Worm (Caenorhabditis elegans): Measurements from ENCODE around the gene atp-2.

atp-2 gene

DNA sequence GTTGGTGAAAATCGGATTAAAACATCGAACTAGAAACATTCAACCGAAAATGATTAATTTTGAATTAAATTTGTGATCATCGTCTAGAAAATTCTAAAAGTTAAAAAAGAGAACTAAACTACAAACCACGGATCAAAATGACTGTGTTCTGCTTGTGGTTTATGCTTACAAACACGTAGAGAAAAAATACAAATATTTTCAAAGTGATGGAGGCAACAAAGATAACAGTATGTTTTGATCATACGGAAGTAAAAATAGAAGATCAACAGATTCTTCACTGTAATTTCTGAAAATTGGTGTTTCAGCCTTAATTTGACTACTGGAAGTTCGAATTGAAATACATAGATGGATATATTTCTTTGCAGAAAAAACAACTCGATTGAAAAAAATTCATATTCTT, 24.9 kb upstream of the atp-2 start:
- TF ChIP-seq lin-39 (tag; optimal IDR thresholded peaks at IDR 0.05), result no peak
- no peak for TF ChIP-seq nhr-77 (tag; optimal IDR thresholded peaks at IDR 0.05)
- TF ChIP-seq lin-15B (tag; optimal IDR thresholded peaks at IDR 0.05), result no peak
- TF ChIP-seq hmg-11 (tag; optimal IDR thresholded peaks at IDR 0.05), result no peak
- TF ChIP-seq eor-1 (tag; optimal IDR thresholded peaks at IDR 0.05), result no peak
- TF ChIP-seq snpc-4 (tag; optimal IDR thresholded peaks at IDR 0.05), result no peak
- no peak for TF ChIP-seq mml-1 (tag; optimal IDR thresholded peaks at IDR 0.05)
- no peak for TF ChIP-seq tbx-2 (tag; optimal IDR thresholded peaks at IDR 0.05)
- no peak for TF ChIP-seq egl-27 (tag; optimal IDR thresholded peaks at IDR 0.05)
- no peak for TF ChIP-seq nhr-237 (tag; optimal IDR thresholded peaks at IDR 0.05)
- TF ChIP-seq sea-2 (GFP tag; optimal IDR thresholded peaks at IDR 0.05), result no peak
- TF ChIP-seq pha-4 (tag; optimal IDR thresholded peaks at IDR 0.05), result no peak
- TF ChIP-seq ZK546.5 (tag; optimal IDR thresholded peaks at IDR 0.05), result no peak
- TF ChIP-seq R02D3.7 (tag; optimal IDR thresholded peaks at IDR 0.05), result no peak
- TF ChIP-seq nhr-28 (tag; optimal IDR thresholded peaks at IDR 0.05), result no peak
- no peak for TF ChIP-seq pqm-1 (tag; optimal IDR thresholded peaks at IDR 0.05)

DNA sequence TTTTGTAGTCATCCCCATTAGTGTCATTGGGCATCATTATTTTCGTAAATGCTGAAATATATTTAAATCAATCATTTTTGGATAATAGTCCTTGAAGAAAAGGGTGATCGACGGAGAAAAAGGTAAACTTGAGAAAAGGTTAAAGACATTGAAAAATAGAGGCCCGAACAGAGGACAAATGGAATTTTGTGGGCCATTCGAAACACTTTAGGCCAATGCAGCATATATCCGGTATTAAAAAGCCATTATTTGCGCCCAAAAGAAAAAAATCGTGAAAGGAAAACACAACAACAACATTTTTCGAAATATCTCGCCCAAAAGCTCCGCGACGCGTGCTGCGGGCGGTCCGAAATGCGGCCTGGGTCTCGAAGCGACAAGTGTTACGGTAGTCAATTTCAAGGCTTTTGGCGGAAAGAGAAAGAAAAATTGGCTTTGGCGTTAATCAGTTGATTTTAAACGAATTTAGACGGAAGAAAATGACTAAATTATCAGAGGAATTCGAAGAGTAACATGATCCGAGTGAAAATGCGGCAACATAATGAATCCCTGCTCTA, 21.3 kb upstream of the atp-2 start, which contains the start of gene morc-1:
Gene morc-1 (minus strand): TSS at position 51 of the 554 bp plus-strand sequence.
- no peak for TF ChIP-seq nfya-1 (tag; optimal IDR thresholded peaks at IDR 0.05; ENCODE audit: insufficient read depth)
- no peak for TF ChIP-seq nhr-25 (tag; optimal IDR thresholded peaks at IDR 0.05)
- TF ChIP-seq mml-1 (tag; optimal IDR thresholded peaks at IDR 0.05), result no peak
- no peak for TF ChIP-seq ztf-4 (tag; optimal IDR thresholded peaks at IDR 0.05)
- no peak for TF ChIP-seq fkh-10 (GFP tag; optimal IDR thresholded peaks at IDR 0.05)
- TF ChIP-seq elt-1 (tag; optimal IDR thresholded peaks at IDR 0.05), result no peak
- TF ChIP-seq nhr-11 (tag; optimal IDR thresholded peaks at IDR 0.05), result no peak
- no peak for TF ChIP-seq ceh-16 (tag; optimal IDR thresholded peaks at IDR 0.05)
- TF ChIP-seq nhr-237 (tag; optimal IDR thresholded peaks at IDR 0.05), result no peak
- TF ChIP-seq unc-62 (GFP tag; optimal IDR thresholded peaks at IDR 0.05), result no peak
- no peak for TF ChIP-seq eor-1 (tag; optimal IDR thresholded peaks at IDR 0.05)
- no peak for TF ChIP-seq skn-1 (tag; optimal IDR thresholded peaks at IDR 0.05)
- no peak for TF ChIP-seq nhr-12 (tag; optimal IDR thresholded peaks at IDR 0.05)
- no peak for TF ChIP-seq sea-2 (GFP tag; optimal IDR thresholded peaks at IDR 0.05)

- TF ChIP-seq nhr-77 (tag; optimal IDR thresholded peaks at IDR 0.05) (no peak), nfya-1 (tag; optimal IDR thresholded peaks at IDR 0.05; ENCODE audit: insufficient read depth) (peak; percentile 29)
Measured at ce11 chrIII:5208992-5209391, 19.2 kb upstream of the atp-2 start, which contains the start of gene syx-16. Gene syx-16, minus strand, starts transcription at chrIII:5209109.

DNA sequence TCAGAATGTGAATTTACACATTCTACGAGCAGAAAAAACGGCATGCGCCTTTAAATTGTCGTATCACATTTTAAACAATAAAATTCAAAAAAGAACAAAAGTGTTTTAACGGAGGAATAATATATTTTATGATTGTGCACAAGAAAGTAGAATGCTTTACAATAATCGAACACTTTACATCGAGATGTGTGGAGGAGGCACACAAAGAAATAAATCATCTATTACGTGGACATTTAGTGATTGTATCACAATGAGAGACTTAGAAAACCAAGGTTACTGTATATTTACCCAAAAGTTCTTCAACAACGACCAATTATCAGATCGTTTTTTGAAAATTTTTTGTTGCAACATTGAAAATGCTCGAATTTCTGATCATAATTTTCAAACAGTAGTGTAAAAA, 17.9 kb upstream of the atp-2 start:
- peak; percentile 15 for TF ChIP-seq pha-4 (tag; optimal IDR thresholded peaks at IDR 0.05)
- no peak for TF ChIP-seq daf-12 (tag; optimal IDR thresholded peaks at IDR 0.05)

- TF ChIP-seq jun-1 (tag; optimal IDR thresholded peaks at IDR 0.05) (peak; percentile 1), elt-2 (tag; optimal IDR thresholded peaks at IDR 0.05) (peak; percentile 63), ztf-4 (tag; optimal IDR thresholded peaks at IDR 0.05) (peak; percentile 3), pha-4 (tag; optimal IDR thresholded peaks at IDR 0.05) (peak; percentile 40), hmg-11 (tag; optimal IDR thresholded peaks at IDR 0.05) (peak; percentile 80), nfya-1 (tag; optimal IDR thresholded peaks at IDR 0.05; ENCODE audit: insufficient read depth) (peak; percentile 63), ceh-28 (tag; optimal IDR thresholded peaks at IDR 0.05) (peak; percentile 27), nhr-43 (tag; optimal IDR thresholded peaks at IDR 0.05; ENCODE audit: poor library complexity, severe bottlenecking) (peak; percentile 74), nhr-25 (tag; optimal IDR thresholded peaks at IDR 0.05) (peak; percentile 51), lin-39 (tag; optimal IDR thresholded peaks at IDR 0.05) (peak; percentile 25), lsy-12 (tag; optimal IDR thresholded peaks at IDR 0.05) (peak; percentile 59), nhr-23 (tag; optimal IDR thresholded peaks at IDR 0.05) (peak; percentile 62)
Measured at ce11 chrIII:5211137-5211648, 17.0 kb upstream of the atp-2 start.
